Worm (Caenorhabditis elegans) whole organism, late embryonic: ENCODE data around the gene C04C3.14.

ENCODE experiments used
- ama-1 ChIP-seq: fragments of 150-350 bp; optimal IDR thresholded peaks from 2 replicates; lab custom pipeline; 2014
- ceh-24 ChIP-seq: sonication (generic microtip); optimal IDR thresholded peaks from 2 replicates; lab custom pipeline; 2016; ENCODE audit warnings: mild to moderate bottlenecking, missing genetic modification characterization, missing compliant biosample characterization
- dmd-4 ChIP-seq: sonication (generic microtip); optimal IDR thresholded peaks from 2 replicates; lab custom pipeline; 2016; ENCODE audit warnings: borderline replicate concordance, missing genetic modification characterization, missing compliant biosample characterization
- ets-4 ChIP-seq: sonication (generic microtip); optimal IDR thresholded peaks from 2 replicates; lab custom pipeline; 2016; ENCODE audit warnings: missing genetic modification characterization, missing compliant biosample characterization
- fkh-6 ChIP-seq: sonication (generic microtip); optimal IDR thresholded peaks from 2 replicates; lab custom pipeline; 2016; ENCODE audit warnings: missing genetic modification characterization, missing compliant biosample characterization
- nfya-1 ChIP-seq: sonication (generic microtip); optimal IDR thresholded peaks from 2 replicates; lab custom pipeline; 2017; ENCODE audit warnings: missing genetic modification characterization, mild to moderate bottlenecking, missing compliant biosample characterization, antibody characterized with exemption, moderate library complexity
- nhr-11 ChIP-seq: fragments of 150-350 bp; optimal IDR thresholded peaks from 2 replicates; lab custom pipeline; 2014; ENCODE audit warnings: missing biosample characterization, missing genetic modification characterization
- odd-2 ChIP-seq: sonication (generic microtip); optimal IDR thresholded peaks from 2 replicates; lab custom pipeline; 2017; ENCODE audit warnings: antibody characterized with exemption, mild to moderate bottlenecking, missing genetic modification characterization, missing compliant biosample characterization
- pqm-1 ChIP-seq: sonication (generic microtip); optimal IDR thresholded peaks from 2 replicates; lab custom pipeline; 2016; ENCODE audit warnings: missing genetic modification characterization, missing compliant biosample characterization
- sdc-2 ChIP-seq: sonication (generic microtip); optimal IDR thresholded peaks from 2 replicates; lab custom pipeline; 2016; ENCODE audit warnings: missing genotype, missing genetic modification characterization, missing compliant biosample characterization
- sox-4 ChIP-seq: sonication (generic microtip); optimal IDR thresholded peaks from 2 replicates; lab custom pipeline; 2017; ENCODE audit warnings: mild to moderate bottlenecking, missing genetic modification characterization, inconsistent platforms, missing compliant biosample characterization

DNA sequence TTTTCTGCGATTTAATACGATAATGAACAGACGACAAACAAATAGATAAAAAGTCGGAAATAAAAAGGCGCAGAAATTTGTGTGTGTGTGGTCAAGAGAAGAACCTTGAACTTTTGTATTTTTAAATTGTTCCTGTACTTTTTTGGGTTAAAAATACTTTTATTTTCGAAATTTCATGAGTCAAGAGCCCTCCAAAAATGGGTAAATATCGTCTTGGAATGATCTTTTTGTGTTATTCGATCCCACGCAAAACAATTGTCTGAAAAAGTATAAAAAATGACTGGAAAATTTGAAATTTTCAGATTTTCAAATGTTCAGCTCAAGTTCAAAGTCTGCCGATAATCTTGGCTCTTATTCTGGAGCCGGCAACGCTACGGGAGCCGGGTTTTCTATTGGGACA, at the start of gene C04C3.14:
- TF ChIP-seq nfya-1: no peak
- no peak for TF ChIP-seq odd-2 (tag; lab: Kevin White, UChicago)
- TF ChIP-seq ets-4 (tag; lab: Kevin White, UChicago): no peak
- no peak for TF ChIP-seq pqm-1 (tag; lab: Kevin White, UChicago)
- no peak for TF ChIP-seq nhr-11 (tag; lab: Kevin White, UChicago)
- no peak for TF ChIP-seq ama-1 (lab: Kevin White, UChicago)
- TF ChIP-seq dmd-4: no peak
- TF ChIP-seq sdc-2 (tag; lab: Kevin White, UChicago): no peak
- TF ChIP-seq sox-4 (tag; lab: Kevin White, UChicago): no peak
- TF ChIP-seq fkh-6: no peak
- no peak for TF ChIP-seq ceh-24
